Worm (Caenorhabditis elegans) whole organism, L3 larva: ENCODE results near the gene bath-13.

ENCODE experiments used
- fos-1 ChIP-seq: fragments of 150-350 bp; optimal IDR thresholded peaks from 2 replicates; lab custom pipeline; 2014; ENCODE audit warnings: missing biosample characterization, missing genetic modification characterization
- skn-1 ChIP-seq: fragments of 150-350 bp; optimal IDR thresholded peaks from 2 replicates; lab custom pipeline; 2014; ENCODE audit warnings: missing biosample characterization, missing genetic modification characterization
- ztf-11 ChIP-seq: fragments of 150-350 bp; optimal IDR thresholded peaks from 2 replicates; lab custom pipeline; 2014; ENCODE audit warnings: missing biosample characterization, missing genetic modification characterization
- ztf-4 ChIP-seq: fragments of 150-350 bp; optimal IDR thresholded peaks from 2 replicates; lab custom pipeline; 2014; ENCODE audit warnings: missing biosample characterization, missing genetic modification characterization

DNA sequence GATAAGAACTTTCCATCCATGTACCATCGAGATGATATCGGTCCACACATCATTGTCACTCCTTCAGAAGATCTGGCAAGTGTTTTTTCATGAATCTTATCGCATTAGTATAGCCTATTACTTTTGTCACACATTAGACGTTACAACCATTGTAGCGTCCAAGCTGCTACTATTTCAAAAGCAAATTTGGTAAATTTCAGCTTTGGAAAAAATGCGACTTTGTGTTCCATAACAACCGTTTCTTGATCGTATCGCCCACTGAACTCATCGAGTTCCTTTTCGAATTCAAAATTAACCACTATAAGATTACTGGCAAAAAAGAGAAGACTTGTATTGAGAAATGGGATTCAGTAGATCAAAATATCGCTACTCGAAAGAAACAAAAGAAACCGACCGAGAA lies 31.2 kb upstream of the bath-13 start:
- TF ChIP-seq ztf-4 (tag; lab: Kevin White, UChicago) (no peak), skn-1 (tag; lab: Kevin White, UChicago) (no peak), fos-1 (no peak), ztf-11 (tag; lab: Kevin White, UChicago) (no peak)
